Worm (Caenorhabditis elegans) whole organism, mixed stage, embryonic: ENCODE measurements around the gene patr-1.

Experiments
- bed-3 ChIP-seq: fragments of 200-800 bp; sonication (Bioruptor generic); optimal IDR thresholded peaks from 3 replicates; lab custom pipeline; 2018; ENCODE audit warnings: mild to moderate bottlenecking, missing genetic modification characterization, moderate library complexity, missing compliant biosample characterization
- blmp-1 ChIP-seq: fragments of 150-350 bp; optimal IDR thresholded peaks from 2 replicates; lab custom pipeline; 2014; ENCODE audit warnings: missing biosample characterization, missing genetic modification characterization
- ceh-39 ChIP-seq: fragments of 150-350 bp; optimal IDR thresholded peaks from 2 replicates; lab custom pipeline; 2014; ENCODE audit warnings: missing biosample characterization, missing genetic modification characterization
- ceh-43 ChIP-seq: fragments of 200-800 bp; sonication (Bioruptor generic); optimal IDR thresholded peaks from 2 replicates; lab custom pipeline; 2018; ENCODE audit warnings: mild to moderate bottlenecking, missing genetic modification characterization, moderate library complexity, missing compliant biosample characterization
- ceh-83 ChIP-seq: fragments of 200-800 bp; sonication (Bioruptor generic); optimal IDR thresholded peaks from 2 replicates; lab custom pipeline; 2018; ENCODE audit warnings: mild to moderate bottlenecking, missing genetic modification characterization, missing compliant biosample characterization
- ces-1 ChIP-seq: fragments of 150-350 bp; optimal IDR thresholded peaks from 2 replicates; lab custom pipeline; 2014; ENCODE audit warnings: missing biosample characterization, missing genetic modification reagents, missing genetic modification characterization
- cnd-1 ChIP-seq: fragments of 200-800 bp; sonication (Bioruptor generic); optimal IDR thresholded peaks from 2 replicates; lab custom pipeline; 2018; ENCODE audit warnings: mild to moderate bottlenecking, missing genetic modification characterization, missing compliant biosample characterization
- drap-1 ChIP-seq: fragments of 200-800 bp; sonication (Bioruptor generic); optimal IDR thresholded peaks from 3 replicates; lab custom pipeline; 2018; ENCODE audit warnings: mild to moderate bottlenecking, missing genetic modification characterization, missing compliant biosample characterization
- elt-1 ChIP-seq: sonication (generic microtip); optimal IDR thresholded peaks from 2 replicates; lab custom pipeline; 2017; ENCODE audit warnings: missing genetic modification characterization, mild to moderate bottlenecking, missing compliant biosample characterization, antibody characterized with exemption, moderate library complexity, borderline replicate concordance; ENCODE audit not compliant: insufficient read depth
- elt-3 ChIP-seq: fragments of 150-350 bp; optimal IDR thresholded peaks from 2 replicates; lab custom pipeline; 2014; ENCODE audit warnings: missing biosample characterization, missing genetic modification characterization
- flh-1 ChIP-seq: fragments of 200-800 bp; sonication (Bioruptor generic); optimal IDR thresholded peaks from 2 replicates; lab custom pipeline; 2018; ENCODE audit warnings: mild to moderate bottlenecking, missing genetic modification characterization, moderate library complexity, missing compliant biosample characterization
- ham-2 ChIP-seq: fragments of 200-800 bp; sonication (Bioruptor generic); optimal IDR thresholded peaks from 2 replicates; lab custom pipeline; 2018; ENCODE audit warnings: mild to moderate bottlenecking, missing genetic modification characterization, missing compliant biosample characterization
- hlh-1 ChIP-seq: fragments of 150-350 bp; optimal IDR thresholded peaks from 2 replicates; lab custom pipeline; 2014; ENCODE audit warnings: missing biosample characterization, missing genetic modification reagents, missing genetic modification characterization
- lin-32 ChIP-seq: fragments of 200-800 bp; sonication (Bioruptor generic); optimal IDR thresholded peaks from 2 replicates; lab custom pipeline; 2018; ENCODE audit warnings: mild to moderate bottlenecking, missing genetic modification characterization, missing compliant biosample characterization
- lsy-2 ChIP-seq: fragments of 150-350 bp; optimal IDR thresholded peaks from 2 replicates; lab custom pipeline; 2014; ENCODE audit warnings: missing biosample characterization, missing genetic modification characterization
- mep-1 ChIP-seq: fragments of 150-350 bp; optimal IDR thresholded peaks from 2 replicates; lab custom pipeline; 2017; ENCODE audit warnings: missing biosample characterization, missing genetic modification reagents, missing genetic modification characterization, inconsistent platforms
- mls-2 ChIP-seq: sonication (generic microtip); optimal IDR thresholded peaks from 2 replicates; lab custom pipeline; 2016; ENCODE audit warnings: mild to moderate bottlenecking, missing genetic modification characterization, moderate library complexity, missing compliant biosample characterization
- nhr-12 ChIP-seq: fragments of 150-350 bp; optimal IDR thresholded peaks from 2 replicates; lab custom pipeline; 2014; ENCODE audit warnings: missing biosample characterization, missing genetic modification characterization
- nhr-237 ChIP-seq: fragments of 150-350 bp; optimal IDR thresholded peaks from 2 replicates; lab custom pipeline; 2014; ENCODE audit warnings: missing biosample characterization, missing genetic modification characterization
- nhr-76 ChIP-seq: sonication (generic microtip); optimal IDR thresholded peaks from 2 replicates; lab custom pipeline; 2017; ENCODE audit warnings: missing biosample characterization, missing genetic modification characterization
- pha-4 ChIP-seq: fragments of 150-350 bp; optimal IDR thresholded peaks from 2 replicates; lab custom pipeline; 2018; ENCODE audit warnings: missing biosample characterization, missing genetic modification reagents, missing genetic modification characterization
- sem-2 ChIP-seq: fragments of 200-800 bp; sonication (Bioruptor generic); optimal IDR thresholded peaks from 2 replicates; lab custom pipeline; 2018; ENCODE audit warnings: mild to moderate bottlenecking, missing genetic modification characterization, missing compliant biosample characterization
- snpc-4 ChIP-seq: fragments of 150-350 bp; optimal IDR thresholded peaks from 2 replicates; lab custom pipeline; 2014; ENCODE audit warnings: missing biosample characterization, missing genetic modification characterization
- sptf-1 ChIP-seq: sonication (generic microtip); optimal IDR thresholded peaks from 2 replicates; lab custom pipeline; 2017; ENCODE audit warnings: mild to moderate bottlenecking, missing genetic modification characterization, moderate library complexity, missing compliant biosample characterization
- tbx-8 ChIP-seq: fragments of 200-800 bp; sonication (Bioruptor generic); optimal IDR thresholded peaks from 2 replicates; lab custom pipeline; 2018; ENCODE audit warnings: mild to moderate bottlenecking, missing genetic modification characterization, moderate library complexity, missing compliant biosample characterization
- unc-120 ChIP-seq: sonication (generic microtip); optimal IDR thresholded peaks from 2 replicates; lab custom pipeline; 2017; ENCODE audit warnings: missing genetic modification characterization, missing compliant biosample characterization; ENCODE audit not compliant: poor library complexity, severe bottlenecking
- unc-39 ChIP-seq: fragments of 150-350 bp; optimal IDR thresholded peaks from 2 replicates; lab custom pipeline; 2014; ENCODE audit warnings: missing biosample characterization, missing genetic modification characterization
- unc-62 ChIP-seq: fragments of 150-350 bp; optimal IDR thresholded peaks from 2 replicates; lab custom pipeline; 2014; ENCODE audit warnings: missing biosample characterization, missing genetic modification reagents, missing genetic modification characterization
- zip-8 ChIP-seq: fragments of 150-350 bp; optimal IDR thresholded peaks from 2 replicates; lab custom pipeline; 2014; ENCODE audit warnings: missing biosample characterization, missing genetic modification characterization
- ztf-11 ChIP-seq: fragments of 150-350 bp; optimal IDR thresholded peaks from 2 replicates; lab custom pipeline; 2014; ENCODE audit warnings: missing biosample characterization, missing genetic modification characterization

The patr-1 gene

DNA sequence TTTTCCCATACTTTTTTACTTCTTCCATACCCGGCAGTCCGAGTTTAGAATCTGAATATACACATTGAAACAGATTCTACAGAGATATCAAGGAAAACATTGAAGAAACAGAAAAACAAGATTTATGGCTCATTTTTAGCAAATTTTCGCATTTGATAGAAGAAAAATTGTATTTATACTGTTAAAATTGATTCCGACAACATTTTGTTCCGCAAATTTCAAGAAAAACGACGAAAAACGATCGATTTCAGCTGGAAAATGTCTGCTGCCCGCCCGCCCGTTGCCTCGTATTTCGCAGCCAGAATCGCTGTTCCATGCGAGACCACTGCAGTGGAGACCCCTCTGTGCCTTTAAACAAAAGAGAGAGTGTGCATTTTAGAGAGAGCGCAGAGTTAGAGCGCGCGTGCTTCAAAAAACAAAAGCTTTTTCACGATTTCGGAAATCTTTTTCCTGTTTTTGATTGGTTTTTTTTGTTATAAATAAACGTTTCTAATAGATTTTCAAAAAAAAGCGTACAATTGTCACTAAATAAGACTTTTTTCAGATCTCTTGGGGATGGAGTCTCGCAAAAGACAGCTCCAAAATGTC is at the start of gene patr-1, which contains the start of gene dna-2:
Gene patr-1 (minus strand): TSS at position 51 of the 588 bp plus-strand sequence.
Gene dna-2 (plus strand): TSS at position 538 of the 588 bp plus-strand sequence.
- TF ChIP-seq unc-120 (tag; lab: Kevin White, UChicago) (no peak), mls-2 (tag; lab: Kevin White, UChicago) (no peak), flh-1 (GFP tag; lab: Kevin White, UChicago) (no peak), elt-3 (tag; lab: Kevin White, UChicago) (no peak), lsy-2 (tag; lab: Kevin White, UChicago) (peak; percentile 77), ceh-39 (peak; percentile 36), blmp-1 (tag; lab: Kevin White, UChicago) (no peak), bed-3 (GFP tag; lab: Kevin White, UChicago) (no peak), nhr-237 (tag; lab: Kevin White, UChicago) (peak; percentile 62), sptf-1 (tag; lab: Kevin White, UChicago) (no peak), nhr-12 (tag; lab: Kevin White, UChicago) (no peak), ham-2 (GFP tag; lab: Kevin White, UChicago) (no peak), hlh-1 (no peak), mep-1 (tag; lab: Kevin White, UChicago) (peak; percentile 77), pha-4 (tag; lab: Kevin White, UChicago) (peak; percentile 11)

DNA sequence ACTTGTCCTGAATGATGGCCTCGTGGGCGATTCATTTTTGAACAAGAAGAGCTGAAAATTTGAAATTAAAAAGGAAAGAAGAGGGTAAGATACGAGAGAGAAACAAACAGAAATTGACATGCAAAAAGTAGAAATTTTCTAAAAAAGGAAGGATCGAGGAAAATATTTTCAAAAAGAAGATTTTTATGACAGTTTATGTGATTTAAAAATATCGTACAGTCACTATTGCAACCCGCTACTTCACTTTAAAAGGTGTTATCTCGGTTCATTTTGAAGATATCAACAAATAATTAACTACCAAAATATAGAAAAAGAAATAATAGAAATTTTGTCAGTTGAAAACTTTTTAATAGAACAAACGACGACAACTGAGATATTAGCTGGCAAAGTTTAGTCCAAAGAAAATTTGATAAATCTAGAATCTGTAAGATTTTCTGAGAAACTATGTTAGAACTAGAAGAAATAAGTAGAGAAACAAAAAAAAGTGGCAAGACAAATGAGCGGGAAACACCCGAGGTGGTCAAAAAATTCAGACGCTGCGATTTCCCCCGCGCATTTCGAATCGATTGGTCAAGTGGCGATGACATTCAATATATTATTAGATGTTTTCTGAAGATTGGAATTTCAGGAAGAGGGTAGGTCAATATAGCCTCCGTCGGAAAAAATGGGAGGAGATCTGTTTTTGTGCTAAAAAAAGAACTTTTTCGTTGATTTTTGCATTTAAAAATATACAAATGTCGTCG is 46.0 kb upstream of the patr-1 start, which contains the start of gene Y6D1A.1:
Gene Y6D1A.1 (minus strand): TSS at position 51 of the 743 bp plus-strand sequence.
- no peak for TF ChIP-seq drap-1 (GFP tag; lab: Kevin White, UChicago)
- TF ChIP-seq cnd-1 (tag; lab: Kevin White, UChicago) = no peak
- TF ChIP-seq unc-39 (tag; lab: Kevin White, UChicago) = no peak
- no peak for TF ChIP-seq nhr-76
- TF ChIP-seq ztf-11 (tag; lab: Kevin White, UChicago) = no peak
- TF ChIP-seq unc-120 (tag; lab: Kevin White, UChicago) = no peak
- no peak for TF ChIP-seq pha-4 (tag; lab: Kevin White, UChicago)
- TF ChIP-seq nhr-12 (tag; lab: Kevin White, UChicago) = no peak
- no peak for TF ChIP-seq bed-3 (GFP tag; lab: Kevin White, UChicago)
- TF ChIP-seq ceh-83 (GFP tag; lab: Kevin White, UChicago) = no peak
- no peak for TF ChIP-seq unc-62
- TF ChIP-seq ceh-43 (GFP tag; lab: Kevin White, UChicago) = no peak
- no peak for TF ChIP-seq hlh-1
- TF ChIP-seq elt-3 (tag; lab: Kevin White, UChicago) = no peak
- TF ChIP-seq mls-2 (tag; lab: Kevin White, UChicago) = no peak
- TF ChIP-seq zip-8 (tag; lab: Kevin White, UChicago) = no peak
- TF ChIP-seq snpc-4 = no peak
- TF ChIP-seq ceh-39 = no peak
- TF ChIP-seq, all 35 proteins: peak for 0

DNA sequence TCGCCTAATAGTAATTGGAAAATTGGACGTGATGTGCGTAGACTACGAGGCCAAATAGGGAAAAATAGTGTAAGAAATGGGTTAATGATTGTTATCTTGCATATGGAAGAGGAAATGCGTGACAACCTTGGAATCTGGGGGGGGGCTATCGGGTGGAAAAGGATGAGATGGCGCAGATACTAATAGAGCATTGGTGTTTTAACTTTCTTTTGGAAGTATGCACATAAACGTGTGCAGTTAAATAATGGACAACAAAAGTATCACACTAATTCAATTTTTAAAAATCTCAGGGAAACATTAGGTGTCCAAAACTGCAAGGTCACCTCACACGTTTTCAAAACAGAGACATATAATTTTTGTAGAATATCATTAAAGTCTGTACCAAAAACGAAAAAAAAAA is 42.1 kb upstream of the patr-1 start, which contains the start of gene Y6D1A.2:
Gene Y6D1A.2 (minus strand): TSS at position 101 of the 400 bp plus-strand sequence.
- TF ChIP-seq elt-1 (tag; lab: Kevin White, UChicago) (peak; percentile 50), ces-1 (GFP tag; lab: Kevin White, UChicago) (no peak)

DNA sequence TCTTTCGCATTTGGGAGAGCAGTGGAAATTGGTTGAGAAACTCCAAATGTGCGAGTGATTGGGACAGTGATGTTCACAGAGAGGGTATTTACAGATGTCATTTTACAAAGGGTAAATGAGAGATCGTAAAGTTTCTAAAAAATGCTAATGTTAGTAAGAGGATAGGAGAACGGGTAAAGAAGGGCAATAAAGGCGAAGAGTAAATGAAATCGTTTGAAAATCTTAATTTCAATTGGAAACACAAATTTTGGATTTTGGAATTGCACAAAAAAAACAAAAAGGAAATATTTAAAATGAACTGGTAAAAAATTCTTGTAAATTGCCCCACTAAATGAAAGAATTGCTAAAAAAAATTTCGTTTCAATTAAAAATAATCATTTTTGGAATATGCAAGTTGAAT is 38.7 kb upstream of the patr-1 start, which contains the start of gene pap-3:
Gene pap-3 (minus strand): TSS at position 101 of the 400 bp plus-strand sequence.
- TF ChIP-seq mls-2 (tag; lab: Kevin White, UChicago) (no peak), unc-62 (no peak), zip-8 (tag; lab: Kevin White, UChicago) (no peak), ztf-11 (tag; lab: Kevin White, UChicago) (no peak), sem-2 (GFP tag; lab: Kevin White, UChicago) (no peak), mep-1 (tag; lab: Kevin White, UChicago) (no peak), drap-1 (GFP tag; lab: Kevin White, UChicago) (no peak), cnd-1 (tag; lab: Kevin White, UChicago) (no peak), snpc-4 (no peak), ceh-39 (no peak), elt-1 (tag; lab: Kevin White, UChicago) (no peak), pha-4 (tag; lab: Kevin White, UChicago) (no peak), tbx-8 (no peak), nhr-12 (tag; lab: Kevin White, UChicago) (no peak), nhr-76 (no peak), ham-2 (GFP tag; lab: Kevin White, UChicago) (no peak), unc-120 (tag; lab: Kevin White, UChicago) (no peak), lin-32 (GFP tag; lab: Kevin White, UChicago) (no peak)
